Worm (Caenorhabditis elegans): Measurements from ENCODE around the gene sre-54.

The sre-54 gene

ce11 chrII:12344787-12345186 is 12.1 kb downstream of the sre-54 start, which contains the start of gene C44C11.6 (continued):
- TF ChIP-seq pbrm-1 (GFP tag; IDR thresholded peaks at IDR 0.05), result 0 out of 2 replicates have a peak, but pooled peaks have one; percentile 12

DNA sequence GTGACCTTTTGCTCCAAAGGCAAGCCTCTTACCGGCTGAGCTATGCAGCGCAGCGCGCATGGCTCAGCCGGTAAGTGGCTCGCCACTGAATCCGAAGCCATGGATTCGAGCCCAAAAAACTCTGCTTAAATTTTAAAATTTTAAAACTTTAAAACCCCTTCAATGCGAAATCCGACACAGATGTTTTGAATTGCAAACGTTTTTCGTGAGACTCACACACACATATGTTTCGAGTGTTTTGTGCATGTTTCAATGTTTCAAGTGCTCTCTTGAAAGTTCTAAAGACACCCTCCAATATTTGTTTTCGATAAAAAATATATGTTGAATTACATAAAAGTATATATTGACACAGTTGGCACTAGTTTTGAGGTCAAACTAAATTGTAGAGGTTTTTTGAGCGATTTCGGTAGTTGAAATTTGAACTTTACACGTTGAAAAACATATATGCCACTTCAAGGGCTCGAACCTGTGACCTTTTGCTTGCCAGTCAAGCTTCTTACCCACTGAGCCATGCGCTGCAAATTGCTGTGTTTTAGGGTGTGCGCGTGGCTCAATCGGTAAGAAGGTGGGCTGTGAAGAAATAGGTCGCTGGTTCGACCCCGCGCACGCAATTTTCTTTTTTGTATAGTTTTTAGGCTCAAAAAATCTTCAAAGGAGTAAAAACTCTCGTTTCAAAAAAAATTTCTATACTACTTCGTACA is 13.7 kb downstream of the sre-54 start:
- TF ChIP-seq rec-8 (tag; optimal IDR thresholded peaks at IDR 0.05), result no peak
- no peak for TF ChIP-seq ztf-18 (tag; optimal IDR thresholded peaks at IDR 0.05)
- TF ChIP-seq K11D2.4 (GFP tag; IDR thresholded peaks at IDR 0.05), result no peak
- TF ChIP-seq hmg-20 (GFP tag; IDR thresholded peaks at IDR 0.05), result no peak
- no peak for TF ChIP-seq ceh-79 (tag; optimal IDR thresholded peaks at IDR 0.05)

ce11 chrII:12348957-12349356 is 16.2 kb downstream of the sre-54 start:
- TF ChIP-seq snpc-4 (GFP tag; optimal IDR thresholded peaks at IDR 0.05) (no peak), snpc-4 (tag; optimal IDR thresholded peaks at IDR 0.05) (no peak), hmg-1.2 (GFP tag; IDR thresholded peaks at IDR 0.05) (peak; percentile 72)

DNA sequence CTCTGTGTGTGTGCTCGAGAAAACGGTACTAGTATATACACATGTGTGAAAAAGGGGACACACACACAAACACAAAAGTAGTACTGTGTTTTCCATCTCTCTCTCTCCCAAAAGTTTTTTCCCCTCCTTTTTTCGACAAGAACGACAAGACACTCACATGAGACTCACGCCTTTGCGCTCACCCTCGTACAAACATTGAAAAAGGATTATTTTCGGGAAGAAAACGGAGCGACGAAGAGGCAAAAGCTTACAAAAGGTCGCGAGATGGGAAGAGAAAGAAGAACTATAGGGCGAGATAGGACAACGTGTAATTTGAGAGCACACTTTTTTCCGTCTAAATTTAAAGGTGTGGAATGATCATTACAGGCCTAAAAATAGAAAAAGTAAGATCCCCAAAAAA is 17.1 kb downstream of the sre-54 start:
- TF ChIP-seq cebp-1 (GFP tag; IDR thresholded peaks at IDR 0.05), result no peak
- peak; percentile 4 for TF ChIP-seq cebp-1 (tag; optimal IDR thresholded peaks at IDR 0.05)
- TF ChIP-seq cebp-2 (GFP tag; IDR thresholded peaks at IDR 0.05), result no peak
- TF ChIP-seq nhr-90 (tag; optimal IDR thresholded peaks at IDR 0.05), result no peak
- no peak for TF ChIP-seq hsf-1 (GFP tag; IDR thresholded peaks at IDR 0.05)
- peak; percentile 45 for TF ChIP-seq nhr-80 (tag; optimal IDR thresholded peaks at IDR 0.05)
- no peak for TF ChIP-seq F37B4.10 (GFP tag; IDR thresholded peaks at IDR 0.05)

- TF ChIP-seq aptf-2 (GFP tag; conservative IDR thresholded peaks at IDR 0.05) (no peak), mxl-1 (tag; optimal IDR thresholded peaks at IDR 0.05) (no peak), tbp1 (GFP tag; optimal IDR thresholded peaks at IDR 0.05) (no peak), nhr-179 (tag; optimal IDR thresholded peaks at IDR 0.05) (no peak), cebp-1 (GFP tag; IDR thresholded peaks at IDR 0.05) (no peak), cebp-1 (tag; optimal IDR thresholded peaks at IDR 0.05) (no peak), madf-3 (GFP tag; IDR thresholded peaks at IDR 0.05) (no peak), attf-3 (GFP tag; conservative IDR thresholded peaks at IDR 0.05) (no peak), rcor-1 (GFP tag; IDR thresholded peaks at IDR 0.05) (no peak), nfyb-1 (GFP tag; IDR thresholded peaks at IDR 0.05) (no peak), ztf-3 (GFP tag; optimal IDR thresholded peaks at IDR 0.05) (no peak), rec-8 (tag; optimal IDR thresholded peaks at IDR 0.05) (no peak), xnd-1 (tag; optimal IDR thresholded peaks at IDR 0.05) (no peak), B0336.3 (GFP tag; IDR thresholded peaks at IDR 0.05) (no peak), gei-17 (GFP tag; optimal IDR thresholded peaks at IDR 0.05) (no peak), nhr-80 (tag; optimal IDR thresholded peaks at IDR 0.05) (no peak), F57A8.1 (GFP tag; optimal IDR thresholded peaks at IDR 0.05) (no peak), akir-1 (GFP tag; optimal IDR thresholded peaks at IDR 0.05) (no peak), madf-8 (GFP tag; conservative IDR thresholded peaks at IDR 0.05) (no peak)
These were observed 18.1 kb downstream of the sre-54 start for ce11 chrII:12350737-12351275.
